Worm (Caenorhabditis elegans): ENCODE measurements around the gene pos-1.

The pos-1 gene

ce11 chrV:8387056-8387455 is 26.8 kb upstream of the pos-1 start, which contains the start of gene gcy-7:
Gene gcy-7 (plus strand): TSS chrV:8387356.
- peak in 1 of 2 experiments; percentile 58 for TF ChIP-seq unc-62 (GFP tag; optimal IDR thresholded peaks at IDR 0.05 in 1 of 2)
- TF ChIP-seq unc-62 (tag; optimal IDR thresholded peaks at IDR 0.05), result no peak
- TF ChIP-seq lsy-2 (tag; optimal IDR thresholded peaks at IDR 0.05), result no peak
- TF ChIP-seq jun-1 (tag; optimal IDR thresholded peaks at IDR 0.05), result no peak

- no peak for TF ChIP-seq ceh-20 (GFP tag; IDR thresholded peaks at IDR 0.05)
- TF ChIP-seq daf-12 (tag; optimal IDR thresholded peaks at IDR 0.05), result no peak
- TF ChIP-seq aha-1 (tag), result peak; percentile 95
- no peak for TF ChIP-seq lim-7 (GFP tag; IDR thresholded peaks at IDR 0.05)
Observed at ce11 chrV:8389307-8389706, 24.6 kb upstream of the pos-1 start.

ce11 chrV:8394357-8394850 is 19.5 kb upstream of the pos-1 start, which contains the start of the genes pho-6 and F52E1.3:
Gene pho-6 (minus strand): TSS chrV:8394457.
Gene F52E1.3 (plus strand): TSS chrV:8394800.
- no peak for TF ChIP-seq lin-38 (GFP tag; IDR thresholded peaks at IDR 0.05)
- TF ChIP-seq nhr-28 (tag; optimal IDR thresholded peaks at IDR 0.05), result no peak
- TF ChIP-seq php-3 (GFP tag; IDR thresholded peaks at IDR 0.05), result no peak
- no peak for TF ChIP-seq nhr-41 (GFP tag; IDR thresholded peaks at IDR 0.05)
- TF ChIP-seq ces-1 (GFP tag; optimal IDR thresholded peaks at IDR 0.05), result no peak
- no peak for TF ChIP-seq dve-1 (tag; optimal IDR thresholded peaks at IDR 0.05; ENCODE audit: insufficient read depth)
- TF ChIP-seq zfp-2 (tag; optimal IDR thresholded peaks at IDR 0.05), result no peak
- TF ChIP-seq arid-1 (GFP tag; conservative IDR thresholded peaks at IDR 0.05), result no peak

- TF ChIP-seq aha-1 (tag), result peak; percentile 92
- no peak for TF ChIP-seq hmg-1.1 (GFP tag; IDR thresholded peaks at IDR 0.05)
Observed at ce11 chrV:8400808-8401207, 13.1 kb upstream of the pos-1 start.

ce11 chrV:8401267-8401666 is 12.6 kb upstream of the pos-1 start:
- TF ChIP-seq duxl-1 (tag; optimal IDR thresholded peaks at IDR 0.05; ENCODE audit: poor library complexity), result no peak
- peak; percentile 52 for TF ChIP-seq nhr-28 (tag; optimal IDR thresholded peaks at IDR 0.05)
- TF ChIP-seq mes-2 (tag; optimal IDR thresholded peaks at IDR 0.05; ENCODE audit: poor library complexity, severe bottlenecking), result no peak
- peak in 1 of 2 experiments; percentile 45 for TF ChIP-seq unc-62 (GFP tag; optimal IDR thresholded peaks at IDR 0.05 in 1 of 2)
- TF ChIP-seq unc-62 (tag; optimal IDR thresholded peaks at IDR 0.05), result no peak
- no peak for TF ChIP-seq lin-29 (GFP tag; IDR thresholded peaks at IDR 0.05)

ce11 chrV:8402392-8402791 is 11.5 kb upstream of the pos-1 start, which contains the start of gene F52E1.9:
Gene F52E1.9 (minus strand): TSS chrV:8402669.
- peak; percentile 96 for TF ChIP-seq php-3 (GFP tag; IDR thresholded peaks at IDR 0.05)
- peak; percentile 26 for TF ChIP-seq T20F7.1 (GFP tag; optimal IDR thresholded peaks at IDR 0.05)
- TF ChIP-seq nhr-11 (tag; optimal IDR thresholded peaks at IDR 0.05), result no peak
- TF ChIP-seq pqm-1 (tag; optimal IDR thresholded peaks at IDR 0.05), result peak; percentile 86
- TF ChIP-seq lsy-2 (tag; optimal IDR thresholded peaks at IDR 0.05), result peak in 1 of 2 experiments; percentile 16
- TF ChIP-seq nhr-77 (tag; optimal IDR thresholded peaks at IDR 0.05), result peak; percentile 22
- no peak for TF ChIP-seq ces-1 (GFP tag; optimal IDR thresholded peaks at IDR 0.05)
- TF ChIP-seq Y105C5A.15 (GFP tag; IDR thresholded peaks at IDR 0.05), result no peak
- TF ChIP-seq nhr-28 (tag; optimal IDR thresholded peaks at IDR 0.05), result no peak
- peak; percentile 17 for TF ChIP-seq nhr-48 (tag; optimal IDR thresholded peaks at IDR 0.05)
- peak in 1 of 2 experiments; percentile 25 for TF ChIP-seq mdl-1 (tag; optimal IDR thresholded peaks at IDR 0.05)
- peak; percentile 88 for TF ChIP-seq dmd-6 (GFP tag; IDR thresholded peaks at IDR 0.05)
- peak; percentile 78 for TF ChIP-seq dve-1 (tag; optimal IDR thresholded peaks at IDR 0.05; ENCODE audit: insufficient read depth)
- TF ChIP-seq lin-1 (GFP tag; IDR thresholded peaks at IDR 0.05), result 0 out of 2 replicates have a peak, but pooled peaks have one; percentile 44
- TF ChIP-seq cey-2 (tag; optimal IDR thresholded peaks at IDR 0.05; ENCODE audit: borderline replicate concordance, insufficient read depth), result no peak
- peak; percentile 74 for TF ChIP-seq hlh-11 (tag; optimal IDR thresholded peaks at IDR 0.05)
- no peak for TF ChIP-seq daf-16 (GFP tag; optimal IDR thresholded peaks at IDR 0.05)
- peak; percentile 85 for TF ChIP-seq daf-16 (tag; optimal IDR thresholded peaks at IDR 0.05)
- peak; percentile 25 for TF ChIP-seq mep-1 (tag; optimal IDR thresholded peaks at IDR 0.05)
- peak; percentile 61 for TF ChIP-seq hlh-30 (tag; optimal IDR thresholded peaks at IDR 0.05; ENCODE audit: insufficient read depth)
- TF ChIP-seq nhr-102 (tag; optimal IDR thresholded peaks at IDR 0.05), result peak; percentile 0
